Fruit fly (Drosophila melanogaster) whole organism, wandering third instar larva: ENCODE measurements around the gene Rop.

Experiments
- Abd-B ChIP-seq: fragments of >200 bp; optimal IDR thresholded peaks from 2 replicates; lab custom pipeline; 2017; ENCODE audit warnings: missing biosample characterization, missing genetic modification characterization
- CG32264 ChIP-seq: fragments of 200-800 bp; sonication (Bioruptor generic); optimal IDR thresholded peaks from 2 replicates; lab custom pipeline; 2016; ENCODE audit warnings: missing biosample characterization, missing genetic modification characterization
- CG9705 ChIP-seq: fragments of 200-800 bp; sonication (Bioruptor generic); optimal IDR thresholded peaks from 2 replicates; lab custom pipeline; 2018; ENCODE audit warnings: missing biosample characterization, mild to moderate bottlenecking, missing genetic modification characterization
- CrebA ChIP-seq: fragments of 200-800 bp; sonication (Bioruptor generic); optimal IDR thresholded peaks from 2 replicates; lab custom pipeline; 2016; ENCODE audit warnings: missing biosample characterization, mild to moderate bottlenecking, missing genetic modification characterization, borderline replicate concordance
- Dfd ChIP-seq: fragments of >200 bp; optimal IDR thresholded peaks from 2 replicates; lab custom pipeline; 2017; ENCODE audit warnings: missing biosample characterization, missing genetic modification characterization
- Dif ChIP-seq: fragments of 200-275, 200-300 bp; sonication (Bioruptor generic); optimal IDR thresholded peaks from 2 replicates; lab custom pipeline; 2018; ENCODE audit warnings: missing biosample characterization, missing genetic modification characterization; ENCODE audit not compliant: partially characterized antibody
- GATAd ChIP-seq: sonication (Bioruptor generic); optimal IDR thresholded peaks from 2 replicates; lab custom pipeline; 2016; ENCODE audit warnings: missing biosample characterization, missing genetic modification characterization
- HLH106 ChIP-seq: fragments of 200-800 bp; optimal IDR thresholded peaks from 3 replicates; lab custom pipeline; 2019; ENCODE audit warnings: missing biosample characterization, mild to moderate bottlenecking, missing genetic modification characterization, moderate library complexity
- Hnf4 ChIP-seq: fragments of 200-800 bp; sonication (Bioruptor generic); optimal IDR thresholded peaks from 2 replicates; lab custom pipeline; 2016; ENCODE audit warnings: missing biosample characterization, mild to moderate bottlenecking, missing genetic modification characterization
- Hr78 ChIP-seq: fragments of >200 bp; optimal IDR thresholded peaks from 2 replicates; lab custom pipeline; 2017; ENCODE audit warnings: missing biosample characterization, missing genetic modification characterization
- Hr83 ChIP-seq: fragments of 200-300 bp; sonication (Bioruptor generic); optimal IDR thresholded peaks from 2 replicates; lab custom pipeline; 2016; ENCODE audit warnings: missing biosample characterization, mild to moderate bottlenecking, missing genetic modification characterization, moderate library complexity; ENCODE audit not compliant: poor library complexity, severe bottlenecking
- Jra ChIP-seq: sonication (Bioruptor generic); optimal IDR thresholded peaks from 2 replicates; lab custom pipeline; 2016; ENCODE audit warnings: missing biosample characterization, missing genetic modification characterization
- Mio ChIP-seq: sonication (Bioruptor generic); optimal IDR thresholded peaks from 2 replicates; lab custom pipeline; 2016; ENCODE audit warnings: missing biosample characterization, missing genetic modification characterization
- Myc ChIP-seq: fragments of >200 bp; optimal IDR thresholded peaks from 2 replicates; lab custom pipeline; 2017
- N ChIP-seq: fragments of >200 bp; optimal IDR thresholded peaks from 2 replicates; lab custom pipeline; 2018; ENCODE audit warnings: missing biosample characterization, missing external identifiers, missing genetic modification characterization
- OdsH ChIP-seq: fragments of 200-800 bp; sonication (Bioruptor generic); optimal IDR thresholded peaks from 2 replicates; lab custom pipeline; 2016; ENCODE audit warnings: missing biosample characterization, mild to moderate bottlenecking, missing genetic modification characterization
- Rel ChIP-seq, 2 experiments: fragments of 200-800 bp; sonication (Bioruptor generic) in 1 of 2; optimal IDR thresholded peaks; 2 replicates in 1 of 2; 3 replicates in 1 of 2; lab custom pipeline; 2016 to 2019; ENCODE audit warnings: mild to moderate bottlenecking in 2 of 2, missing biosample characterization in 2 of 2, missing genetic modification characterization in 2 of 2, moderate library complexity in 1 of 2
- Vsx2 ChIP-seq: fragments of 200-300, 225-300 bp; sonication (Bioruptor generic); optimal IDR thresholded peaks from 2 replicates; lab custom pipeline; 2018; ENCODE audit warnings: missing biosample characterization, missing genetic modification characterization; ENCODE audit not compliant: partially characterized antibody
- br ChIP-seq: fragments of 200-800 bp; sonication (Bioruptor generic); optimal IDR thresholded peaks from 2 replicates; lab custom pipeline; 2016; ENCODE audit warnings: missing biosample characterization, missing genetic modification characterization
- brk ChIP-seq: fragments of 200-800 bp; sonication (Bioruptor generic); optimal IDR thresholded peaks from 2 replicates; lab custom pipeline; 2016; ENCODE audit warnings: missing biosample characterization, mild to moderate bottlenecking, missing genetic modification characterization
- dsf ChIP-seq: sonication (Bioruptor generic); optimal IDR thresholded peaks from 2 replicates; lab custom pipeline; 2016; ENCODE audit warnings: missing biosample characterization, missing genetic modification characterization, borderline replicate concordance
- ey ChIP-seq: fragments of 200-800 bp; sonication (Bioruptor generic); optimal IDR thresholded peaks from 2 replicates; lab custom pipeline; 2016; ENCODE audit warnings: missing biosample characterization, missing genetic modification characterization
- foxo ChIP-seq, 2 experiments: fragments of 200-800 bp; sonication (Bioruptor generic); optimal IDR thresholded peaks; 2 replicates in 1 of 2; 3 replicates in 1 of 2; lab custom pipeline; 2016 to 2017; ENCODE audit warnings: missing biosample characterization in 2 of 2, missing genetic modification characterization in 2 of 2
- fru ChIP-seq: fragments of 200-800 bp; sonication (Bioruptor generic); optimal IDR thresholded peaks from 3 replicates; lab custom pipeline; 2016; ENCODE audit warnings: missing biosample characterization, mild to moderate bottlenecking, missing genetic modification characterization
- h ChIP-seq: fragments of 200-800 bp; sonication (Bioruptor generic); optimal IDR thresholded peaks from 3 replicates; lab custom pipeline; 2016; ENCODE audit warnings: missing biosample characterization, mild to moderate bottlenecking, missing genetic modification characterization
- jim ChIP-seq: fragments of 175-275, 200-325 bp; sonication (Bioruptor generic); optimal IDR thresholded peaks from 2 replicates; lab custom pipeline; 2016; ENCODE audit warnings: missing biosample characterization, mild to moderate bottlenecking, missing genetic modification characterization
- lola ChIP-seq: fragments of >200 bp; optimal IDR thresholded peaks from 2 replicates; lab custom pipeline; 2017; ENCODE audit warnings: missing biosample characterization, missing genetic modification characterization
- pan ChIP-seq: fragments of >200 bp; optimal IDR thresholded peaks from 2 replicates; lab custom pipeline; 2017
- psq ChIP-seq: fragments of 200-800 bp; sonication (Bioruptor generic); optimal IDR thresholded peaks from 3 replicates; lab custom pipeline; 2017; ENCODE audit warnings: missing biosample characterization, mild to moderate bottlenecking, missing genetic modification characterization, moderate library complexity
- sv ChIP-seq: fragments of 200-800 bp; sonication (Bioruptor generic); optimal IDR thresholded peaks from 3 replicates; lab custom pipeline; 2016; ENCODE audit warnings: missing biosample characterization, missing genetic modification characterization
- usp ChIP-seq: fragments of >200 bp; optimal IDR thresholded peaks from 2 replicates; lab custom pipeline; 2017; ENCODE audit warnings: missing biosample characterization, missing genetic modification characterization

Rop gene

DNA sequence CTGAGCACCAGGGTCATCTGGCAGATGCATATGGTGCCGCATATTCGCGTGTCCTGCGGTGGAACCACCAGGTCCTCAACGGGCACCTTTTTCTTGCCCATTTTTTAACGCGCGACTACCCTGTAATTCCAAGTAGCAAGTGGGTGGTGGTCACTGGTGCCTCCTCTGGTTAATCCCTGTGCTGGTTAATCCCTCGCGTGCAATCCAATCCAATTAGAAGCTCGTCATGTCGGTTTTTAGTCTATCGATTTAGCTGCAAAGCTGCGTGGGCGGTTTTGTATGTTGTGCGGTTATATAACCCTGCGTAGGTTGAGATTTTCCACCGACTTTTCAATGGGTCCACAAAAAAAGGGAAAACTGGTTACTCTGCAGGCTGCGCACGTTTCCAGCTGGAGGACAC, 45.8 kb upstream of the Rop start, which contains the start of gene Teh3:
Gene Teh3 (minus strand): TSS at position 101 of the 400 bp plus-strand sequence.
- TF ChIP-seq GATAd (no peak), fru (GFP tag; lab: Kevin White, UChicago) (no peak), OdsH (no peak), usp (GFP tag; lab: Kevin White, UChicago) (no peak), lola (no peak), Dfd (GFP tag; lab: Kevin White, UChicago) (no peak), CrebA (GFP tag; lab: Kevin White, UChicago) (no peak), CG9705 (no peak), CG32264 (GFP tag; lab: Kevin White, UChicago) (no peak), HLH106 (tag; lab: Kevin White, UChicago) (no peak)

DNA sequence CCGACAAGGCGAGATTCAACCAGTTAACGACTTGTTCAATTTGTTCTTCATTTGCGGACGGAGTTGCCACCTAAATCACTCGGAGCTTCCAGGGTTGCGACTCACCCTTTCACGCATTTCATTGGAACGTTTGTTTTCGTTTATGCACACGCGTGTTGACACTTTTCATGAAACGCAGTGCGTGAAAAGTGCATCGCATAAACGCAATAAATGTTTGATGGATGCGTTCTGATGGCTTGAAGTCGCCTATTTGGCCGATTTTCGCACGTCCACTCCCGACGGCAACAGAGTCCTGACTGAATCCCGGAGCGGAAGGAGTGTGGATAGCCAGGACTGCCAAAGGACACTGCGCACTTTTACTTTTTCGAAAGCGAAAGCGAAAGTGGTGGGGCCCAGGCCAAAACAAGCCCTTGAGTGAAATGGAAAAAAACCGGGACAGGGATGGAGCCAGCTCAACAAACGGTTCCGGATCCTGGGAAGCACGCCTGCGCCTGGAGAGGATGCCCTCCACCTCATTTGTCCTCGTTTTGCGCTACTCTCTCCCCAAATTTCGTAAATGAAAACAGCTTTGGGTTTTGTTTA, 39.3 kb upstream of the Rop start, which contains the start of gene Teh4:
Gene Teh4 (minus strand): TSS at position 290 of the 582 bp plus-strand sequence.
- TF ChIP-seq brk (no peak), br (GFP tag; lab: Kevin White, UChicago) (no peak), dsf (no peak), sv (GFP tag; lab: Kevin White, UChicago) (no peak), Myc (no peak), OdsH (no peak), Vsx2 (GFP tag; lab: Kevin White, UChicago) (no peak), h (GFP tag; lab: Kevin White, UChicago) (no peak), Dfd (GFP tag; lab: Kevin White, UChicago) (no peak), foxo (GFP tag; optimal IDR thresholded peaks at IDR 0.05; lab: Kevin White, UChicago) (no peak), Jra (GFP tag; lab: Kevin White, UChicago) (no peak), Hr78 (no peak), pan (lab: Kevin White, UChicago) (no peak), Abd-B (GFP tag; lab: Kevin White, UChicago) (no peak), CG32264 (GFP tag; lab: Kevin White, UChicago) (no peak)
- TF ChIP-seq, all 38 proteins: peak for 0

DNA sequence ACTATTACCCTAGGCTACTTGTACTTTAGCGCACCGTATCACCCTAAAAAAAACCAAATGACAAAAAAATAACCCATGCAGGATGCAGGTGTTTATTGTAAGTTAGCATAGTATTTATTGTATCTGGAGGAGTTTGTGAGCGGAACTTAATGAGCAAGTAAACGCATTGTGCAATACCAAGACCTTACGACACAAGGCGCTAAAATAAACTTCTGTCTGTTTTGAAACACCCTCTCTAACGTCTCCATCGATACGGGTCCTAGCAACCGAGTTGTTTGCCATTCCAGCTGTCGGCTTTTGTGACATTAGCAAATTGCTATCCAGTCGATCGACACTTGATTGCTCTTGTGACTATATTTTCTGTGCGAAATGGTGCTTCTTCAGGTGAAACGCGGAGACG, 34.8 kb upstream of the Rop start, which contains the start of gene CG18675:
Gene CG18675 (plus strand): TSS at position 301 of the 400 bp plus-strand sequence.
- TF ChIP-seq Vsx2 (GFP tag; lab: Kevin White, UChicago) (no peak), Hr83 (GFP tag; lab: Kevin White, UChicago) (no peak), foxo (GFP tag; optimal IDR thresholded peaks at IDR 0.05; lab: Kevin White, UChicago) (no peak), GATAd (no peak), N (GFP tag; lab: Kevin White, UChicago) (no peak), br (GFP tag; lab: Kevin White, UChicago) (no peak), Rel (GFP tag; optimal IDR thresholded peaks at IDR 0.05; lab: Kevin White, UChicago) (no peak), Rel (tag; optimal IDR thresholded peaks at IDR 0.05; lab: Kevin White, UChicago) (no peak), ey (GFP tag; lab: Kevin White, UChicago) (no peak), Abd-B (GFP tag; lab: Kevin White, UChicago) (no peak), brk (no peak), Mio (GFP tag; lab: Kevin White, UChicago) (no peak), HLH106 (tag; lab: Kevin White, UChicago) (no peak), lola (no peak)

DNA sequence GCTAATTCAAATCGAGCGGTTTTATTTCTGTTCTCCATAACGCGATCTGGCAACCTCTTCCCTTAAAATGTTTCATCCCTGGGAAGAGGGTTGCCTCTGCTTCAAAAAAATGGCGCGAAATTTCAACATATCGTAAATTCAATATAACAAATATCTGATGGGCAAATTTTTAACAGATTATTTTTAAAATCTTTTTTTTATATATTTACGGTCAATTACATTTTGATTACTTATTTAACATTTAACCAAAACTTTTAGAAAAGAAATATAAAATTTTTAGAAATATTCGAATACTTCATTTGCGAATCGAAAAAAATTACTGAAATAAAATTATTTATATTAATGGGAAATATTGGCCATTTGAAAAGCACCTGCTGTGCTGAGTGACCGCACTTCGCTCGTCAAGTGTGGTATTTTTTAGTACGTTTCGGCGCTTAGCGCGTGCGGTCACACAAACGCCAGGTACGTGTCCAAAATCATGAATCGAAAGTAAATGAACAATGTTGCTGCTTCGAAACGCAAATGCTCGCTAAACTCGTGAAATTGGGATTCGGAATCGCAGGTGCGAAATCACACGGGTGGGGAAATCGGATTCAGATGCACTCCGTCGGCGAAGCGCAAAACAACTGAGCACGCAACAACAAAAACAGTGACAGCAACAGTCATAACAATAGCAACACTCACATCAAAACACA, 31.3 kb upstream of the Rop start, which contains the start of gene Ero1L:
Gene Ero1L (plus strand): TSS at position 448 of the 695 bp plus-strand sequence.
- TF ChIP-seq ey (GFP tag; lab: Kevin White, UChicago) (no peak), h (GFP tag; lab: Kevin White, UChicago) (peak; percentile 3), lola (no peak), HLH106 (tag; lab: Kevin White, UChicago) (peak; percentile 51), Abd-B (GFP tag; lab: Kevin White, UChicago) (no peak), GATAd (no peak), Rel (GFP tag; optimal IDR thresholded peaks at IDR 0.05; lab: Kevin White, UChicago) (no peak), Rel (tag; optimal IDR thresholded peaks at IDR 0.05; lab: Kevin White, UChicago) (peak; percentile 67), fru (GFP tag; lab: Kevin White, UChicago) (no peak), sv (GFP tag; lab: Kevin White, UChicago) (no peak), psq (GFP tag; lab: Kevin White, UChicago) (peak; percentile 14), Dif (GFP tag; lab: Kevin White, UChicago) (peak; percentile 40), brk (no peak), CG32264 (GFP tag; lab: Kevin White, UChicago) (no peak), CrebA (GFP tag; lab: Kevin White, UChicago) (peak; percentile 51), br (GFP tag; lab: Kevin White, UChicago) (no peak), Hnf4 (GFP tag; lab: Kevin White, UChicago) (peak; percentile 24), jim (GFP tag; lab: Kevin White, UChicago) (no peak), pan (lab: Kevin White, UChicago) (no peak), dsf (no peak)
